Worm (Caenorhabditis elegans): ENCODE data around the gene srh-266.

srh-266 gene

ce11 chrV:671342-671741 lies 6.7 kb downstream of the srh-266 start, which contains the start of gene sru-24:
Gene sru-24, minus strand, starts transcription at chrV:671442.
- peak; percentile 6 for TF ChIP-seq nhr-85 (tag)
- no peak for TF ChIP-seq irx-1 (tag; optimal IDR thresholded peaks at IDR 0.05)

- TF ChIP-seq nhr-19 (GFP tag; conservative IDR thresholded peaks at IDR 0.05): no peak
- no peak for TF ChIP-seq mef-2 (tag; optimal IDR thresholded peaks at IDR 0.05)
- TF ChIP-seq C34B4.2 (tag; optimal IDR thresholded peaks at IDR 0.05): no peak
- TF ChIP-seq ceh-82 (tag; optimal IDR thresholded peaks at IDR 0.05): no peak
- TF ChIP-seq nhr-71 (tag; optimal IDR thresholded peaks at IDR 0.05): no peak
- no peak for TF ChIP-seq dsc-1 (tag; optimal IDR thresholded peaks at IDR 0.05)
- TF ChIP-seq efl-1 (optimal IDR thresholded peaks at IDR 0.05): no peak
- no peak for TF ChIP-seq efl-1 (GFP tag; optimal IDR thresholded peaks at IDR 0.05 in 1 of 2)
- TF ChIP-seq lir-3 (tag; optimal IDR thresholded peaks at IDR 0.05; ENCODE audit: poor library complexity): no peak
- no peak for TF ChIP-seq fkh-8 (tag; optimal IDR thresholded peaks at IDR 0.05)
- no peak for TF ChIP-seq mab-9 (GFP tag; IDR thresholded peaks at IDR 0.05)
- TF ChIP-seq ceh-88 (GFP tag; IDR thresholded peaks at IDR 0.05): no peak
- TF ChIP-seq ceh-90 (tag; optimal IDR thresholded peaks at IDR 0.05): no peak
- no peak for TF ChIP-seq ets-5 (GFP tag; IDR thresholded peaks at IDR 0.05)
- TF ChIP-seq nhr-76 (tag; optimal IDR thresholded peaks at IDR 0.05): no peak
- no peak for TF ChIP-seq alr-1 (tag; optimal IDR thresholded peaks at IDR 0.05; ENCODE audit: borderline replicate concordance)
Observed at ce11 chrV:674213-674612, 9.6 kb downstream of the srh-266 start, which contains the start of gene sru-25. Gene sru-25, minus strand, starts transcription at chrV:674313.

- TF ChIP-seq snpc-4 (tag; optimal IDR thresholded peaks at IDR 0.05): peak; percentile 27
- no peak for TF ChIP-seq ztf-4 (tag; optimal IDR thresholded peaks at IDR 0.05)
- TF ChIP-seq grh-1 (GFP tag; IDR thresholded peaks at IDR 0.05): no peak
- TF ChIP-seq nhr-77 (tag; optimal IDR thresholded peaks at IDR 0.05): no peak
- no peak for TF ChIP-seq nhr-28 (tag; optimal IDR thresholded peaks at IDR 0.05)
- TF ChIP-seq blmp-1 (tag; optimal IDR thresholded peaks at IDR 0.05): no peak
- TF ChIP-seq aly-2 (tag; optimal IDR thresholded peaks at IDR 0.05): no peak
Observed at ce11 chrV:676090-676489, 11.5 kb downstream of the srh-266 start.

- TF ChIP-seq snu-23 (GFP tag; optimal IDR thresholded peaks at IDR 0.05) (no peak), isw-1 (GFP tag; IDR thresholded peaks at IDR 0.05) (no peak), blmp-1 (tag; optimal IDR thresholded peaks at IDR 0.05) (peak; percentile 50), Y116A8C.19 (tag; optimal IDR thresholded peaks at IDR 0.05; ENCODE audit: borderline replicate concordance) (no peak), nhr-85 (tag) (peak; percentile 23), lin-39 (tag; optimal IDR thresholded peaks at IDR 0.05) (no peak), swsn-7 (tag; optimal IDR thresholded peaks at IDR 0.05) (no peak), nhr-11 (tag; optimal IDR thresholded peaks at IDR 0.05) (no peak), alr-1 (tag; optimal IDR thresholded peaks at IDR 0.05; ENCODE audit: borderline replicate concordance) (no peak), aha-1 (tag; optimal IDR thresholded peaks at IDR 0.05) (no peak), nhr-84 (tag; optimal IDR thresholded peaks at IDR 0.05) (no peak), lin-14 (GFP tag; optimal IDR thresholded peaks at IDR 0.05) (no peak), nhr-237 (tag; optimal IDR thresholded peaks at IDR 0.05) (no peak), C34B4.2 (tag; optimal IDR thresholded peaks at IDR 0.05) (no peak)
Observed at ce11 chrV:676550-677084, 12.0 kb downstream of the srh-266 start, which contains the start of the genes fbxa-72 and srx-21. Gene fbxa-72, minus strand, starts transcription at chrV:676753. Gene srx-21, plus strand, starts transcription at chrV:677034.

- TF ChIP-seq nhr-77 (tag; optimal IDR thresholded peaks at IDR 0.05) (no peak), efl-1 (optimal IDR thresholded peaks at IDR 0.05) (no peak), efl-1 (GFP tag; optimal IDR thresholded peaks at IDR 0.05 in 1 of 2) (peak in 1 of 2 experiments; percentile 65)
Observed at ce11 chrV:679663-680062, 15.1 kb downstream of the srh-266 start, which contains the start of gene srx-22. Gene srx-22, plus strand, starts transcription at chrV:679963.

Data from whole organism, L1 larva.